Worm (Caenorhabditis elegans) whole organism, L1 larva: ENCODE results near the gene nspd-9.

Experiments
- C34B4.2 ChIP-seq: sonication (generic microtip); optimal IDR thresholded peaks from 2 replicates; lab custom pipeline; 2017; ENCODE audit warnings: mild to moderate bottlenecking, missing genetic modification characterization, missing compliant biosample characterization
- F16B12.6 ChIP-seq: fragments of 150-350 bp; optimal IDR thresholded peaks from 2 replicates; lab custom pipeline; 2014; ENCODE audit warnings: missing biosample characterization, missing genetic modification characterization
- aha-1 ChIP-seq: fragments of 150-350 bp; optimal IDR thresholded peaks from 2 replicates; lab custom pipeline; 2014; ENCODE audit warnings: missing biosample characterization, missing genetic modification characterization
- alr-1 ChIP-seq: fragments of 200-800 bp; sonication (Bioruptor generic); optimal IDR thresholded peaks from 2 replicates; lab custom pipeline; 2018; ENCODE audit warnings: borderline replicate concordance, mild to moderate bottlenecking, missing genetic modification characterization, missing compliant biosample characterization
- aly-2 ChIP-seq: fragments of 150-350 bp; optimal IDR thresholded peaks from 2 replicates; lab custom pipeline; 2014; ENCODE audit warnings: missing biosample characterization, missing genetic modification characterization
- ama-1 ChIP-seq: fragments of 150-350 bp; optimal IDR thresholded peaks from 2 replicates; lab custom pipeline; 2014
- blmp-1 ChIP-seq: fragments of 150-350 bp; optimal IDR thresholded peaks from 2 replicates; lab custom pipeline; 2014; ENCODE audit warnings: missing biosample characterization, missing genetic modification characterization
- ceh-63 ChIP-seq: fragments of 200-800 bp; sonication (Bioruptor generic); optimal IDR thresholded peaks from 2 replicates; lab custom pipeline; 2018; ENCODE audit warnings: mild to moderate bottlenecking, missing genetic modification characterization, missing compliant biosample characterization
- ceh-8 ChIP-seq: fragments of 200-800 bp; sonication (Bioruptor generic); optimal IDR thresholded peaks from 2 replicates; lab custom pipeline; 2018; ENCODE audit warnings: mild to moderate bottlenecking, missing genetic modification characterization, moderate library complexity, missing compliant biosample characterization
- ceh-82 ChIP-seq, 3 experiments: fragments of 150-350 bp in 1 of 3; sonication (generic microtip) in 2 of 3; optimal IDR thresholded peaks; 2 replicates each; lab custom pipeline; 2014 to 2017; ENCODE audit warnings: missing biosample characterization in 3 of 3, missing genetic modification characterization in 3 of 3
- ceh-88 ChIP-seq: fragments of 200-800 bp; sonication (Bioruptor generic); IDR thresholded peaks from 2 replicates; pipeline ENCODE4 v1.3.6; 2022; ENCODE audit warnings: missing genetic modification characterization, missing compliant biosample characterization
- ceh-90 ChIP-seq: sonication (generic microtip); optimal IDR thresholded peaks from 2 replicates; lab custom pipeline; 2016; ENCODE audit warnings: missing genetic modification characterization, missing compliant biosample characterization
- ces-1 ChIP-seq: fragments of 150-350 bp; optimal IDR thresholded peaks from 2 replicates; lab custom pipeline; 2014; ENCODE audit warnings: missing biosample characterization, missing genetic modification reagents, missing genetic modification characterization
- dpl-1 ChIP-seq, 3 experiments: fragments of 150-350 bp in 2 of 3; sonication (generic microtip) in 1 of 3; optimal IDR thresholded peaks; 2 replicates each; lab custom pipeline; 2014 to 2017; ENCODE audit warnings: missing biosample characterization in 3 of 3, missing genetic modification characterization in 3 of 3, missing genetic modification reagents in 3 of 3
- efl-3 ChIP-seq: fragments of 200-800 bp; sonication (Bioruptor generic); optimal IDR thresholded peaks from 2 replicates; lab custom pipeline; 2018; ENCODE audit warnings: mild to moderate bottlenecking, missing genetic modification characterization, missing compliant biosample characterization
- egl-27 ChIP-seq, 2 experiments: fragments of 150-350 bp in 1 of 2; sonication (generic microtip); optimal IDR thresholded peaks; 3 replicates each; lab custom pipeline; 2017 to 2018; ENCODE audit warnings: missing biosample characterization in 2 of 2, missing genetic modification characterization in 2 of 2, missing genetic modification reagents in 2 of 2
- elt-3 ChIP-seq, 6 experiments: fragments of 150-350 bp in 1 of 6; sonication (generic microtip); optimal IDR thresholded peaks; 2 replicates each; lab custom pipeline; 2017 to 2018; ENCODE audit warnings: missing biosample characterization in 6 of 6, missing genetic modification characterization in 6 of 6, inconsistent platforms in 1 of 6
- fkh-8 ChIP-seq: sonication (generic microtip); optimal IDR thresholded peaks from 2 replicates; lab custom pipeline; 2016; ENCODE audit warnings: mild to moderate bottlenecking, missing genetic modification characterization, missing compliant biosample characterization
- hlh-17 ChIP-seq: fragments of 200-800 bp; sonication (Bioruptor generic); optimal IDR thresholded peaks from 2 replicates; lab custom pipeline; 2018; ENCODE audit warnings: missing genetic modification characterization, mild to moderate bottlenecking, missing compliant biosample characterization, moderate library complexity, borderline replicate concordance
- hlh-4 ChIP-seq: sonication (generic microtip); optimal IDR thresholded peaks from 2 replicates; lab custom pipeline; 2016; ENCODE audit warnings: mild to moderate bottlenecking, missing genetic modification characterization, missing compliant biosample characterization
- irx-1 ChIP-seq: sonication (generic microtip); optimal IDR thresholded peaks from 2 replicates; lab custom pipeline; 2016; ENCODE audit warnings: missing genetic modification characterization, missing compliant biosample characterization
- isw-1 ChIP-seq: fragments of 200-800 bp; sonication (Bioruptor generic); IDR thresholded peaks from 2 replicates; pipeline ENCODE4 v1.3.6; 2022; ENCODE audit warnings: missing genetic modification characterization, missing compliant biosample characterization
- jun-1 ChIP-seq: fragments of 150-350 bp; optimal IDR thresholded peaks from 2 replicates; lab custom pipeline; 2014; ENCODE audit warnings: missing biosample characterization, missing genetic modification reagents, missing genetic modification characterization
- lin-14 ChIP-seq: fragments of 200-800 bp; sonication (Bioruptor generic); optimal IDR thresholded peaks from 2 replicates; lab custom pipeline; 2018; ENCODE audit warnings: mild to moderate bottlenecking, missing genetic modification characterization, moderate library complexity, missing compliant biosample characterization
- lin-15B ChIP-seq: fragments of 150-350 bp; sonication (generic microtip); optimal IDR thresholded peaks from 3 replicates; lab custom pipeline; 2014; ENCODE audit warnings: missing biosample characterization, missing genetic modification characterization
- lin-39 ChIP-seq: fragments of 150-350 bp; optimal IDR thresholded peaks from 2 replicates; lab custom pipeline; 2014; ENCODE audit warnings: missing biosample characterization, missing genetic modification reagents, missing genetic modification characterization
- lir-3 ChIP-seq: sonication (generic microtip); optimal IDR thresholded peaks from 2 replicates; lab custom pipeline; 2016; ENCODE audit warnings: mild to moderate bottlenecking, missing genetic modification characterization, moderate library complexity, missing compliant biosample characterization; ENCODE audit not compliant: poor library complexity
- lsy-2 ChIP-seq, 2 experiments: fragments of 150-350 bp; optimal IDR thresholded peaks; 2 replicates each; lab custom pipeline; 2014; ENCODE audit warnings: missing biosample characterization in 2 of 2, missing genetic modification characterization in 2 of 2
- mab-9 ChIP-seq: fragments of 200-800 bp; sonication (Bioruptor generic); IDR thresholded peaks from 2 replicates; pipeline ENCODE4 v1.3.6; 2022; ENCODE audit warnings: missing genetic modification reagents, missing genetic modification characterization, missing compliant biosample characterization
- mdl-1 ChIP-seq, 2 experiments: fragments of 150-350 bp; optimal IDR thresholded peaks; 2 replicates each; lab custom pipeline; 2014 to 2017; ENCODE audit warnings: missing biosample characterization in 2 of 2, missing genetic modification characterization in 2 of 2, inconsistent platforms in 1 of 2
- mep-1 ChIP-seq: fragments of 150-350 bp; optimal IDR thresholded peaks from 2 replicates; lab custom pipeline; 2014; ENCODE audit warnings: missing biosample characterization, missing genetic modification characterization
- nhr-11 ChIP-seq: fragments of 150-350 bp; optimal IDR thresholded peaks from 2 replicates; lab custom pipeline; 2014; ENCODE audit warnings: missing biosample characterization, missing genetic modification characterization
- nhr-12 ChIP-seq: sonication (generic microtip); optimal IDR thresholded peaks from 2 replicates; lab custom pipeline; 2017; ENCODE audit warnings: missing biosample characterization, missing genetic modification characterization
- nhr-20 ChIP-seq: sonication (generic microtip); optimal IDR thresholded peaks from 2 replicates; lab custom pipeline; 2016; ENCODE audit warnings: mild to moderate bottlenecking, missing genetic modification characterization, missing compliant biosample characterization
- nhr-28 ChIP-seq: fragments of 150-350 bp; optimal IDR thresholded peaks from 2 replicates; lab custom pipeline; 2014; ENCODE audit warnings: missing biosample characterization, missing genetic modification characterization
- nhr-47 ChIP-seq: sonication (generic microtip); optimal IDR thresholded peaks from 2 replicates; lab custom pipeline; 2016; ENCODE audit warnings: mild to moderate bottlenecking, missing genetic modification characterization, moderate library complexity, missing compliant biosample characterization
- nhr-90 ChIP-seq: sonication (generic microtip); optimal IDR thresholded peaks from 2 replicates; lab custom pipeline; 2016; ENCODE audit warnings: mild to moderate bottlenecking, missing genetic modification characterization, missing compliant biosample characterization; ENCODE audit not compliant: poor library complexity
- pag-3 ChIP-seq: sonication (generic microtip); optimal IDR thresholded peaks from 2 replicates; lab custom pipeline; 2017; ENCODE audit warnings: missing genetic modification characterization, mild to moderate bottlenecking, missing compliant biosample characterization, antibody characterized with exemption, borderline replicate concordance; ENCODE audit not compliant: insufficient read depth
- pax-3 ChIP-seq: fragments of 200-800 bp; sonication (Bioruptor generic); optimal IDR thresholded peaks from 2 replicates; lab custom pipeline; 2018; ENCODE audit warnings: mild to moderate bottlenecking, missing genetic modification characterization, moderate library complexity, missing compliant biosample characterization
- skn-1 ChIP-seq: fragments of 150-350 bp; optimal IDR thresholded peaks from 2 replicates; lab custom pipeline; 2014; ENCODE audit warnings: missing biosample characterization, missing genetic modification characterization
- snpc-4 ChIP-seq: fragments of 150-350 bp; optimal IDR thresholded peaks from 2 replicates; lab custom pipeline; 2014; ENCODE audit warnings: missing biosample characterization, missing genetic modification characterization
- sox-4 ChIP-seq: sonication (generic microtip); optimal IDR thresholded peaks from 2 replicates; lab custom pipeline; 2016; ENCODE audit warnings: missing genetic modification characterization, missing compliant biosample characterization
- sptf-1 ChIP-seq: fragments of 150-350 bp; optimal IDR thresholded peaks from 2 replicates; lab custom pipeline; 2014; ENCODE audit warnings: missing biosample characterization, missing genetic modification characterization
- sup-37 ChIP-seq: fragments of 200-800 bp; sonication (Bioruptor generic); optimal IDR thresholded peaks from 2 replicates; lab custom pipeline; 2018; ENCODE audit warnings: mild to moderate bottlenecking, missing genetic modification characterization, missing compliant biosample characterization
- swsn-7 ChIP-seq: sonication (generic microtip); optimal IDR thresholded peaks from 2 replicates; lab custom pipeline; 2016; ENCODE audit warnings: missing genetic modification characterization, missing compliant biosample characterization
- tbx-2 ChIP-seq: sonication (generic microtip); optimal IDR thresholded peaks from 2 replicates; lab custom pipeline; 2016; ENCODE audit warnings: missing genetic modification characterization, missing compliant biosample characterization
- unc-30 ChIP-seq: sonication (generic microtip); optimal IDR thresholded peaks from 2 replicates; lab custom pipeline; 2017; ENCODE audit warnings: missing biosample characterization, missing genetic modification characterization
- unc-62 ChIP-seq: fragments of 150-350 bp; optimal IDR thresholded peaks from 2 replicates; lab custom pipeline; 2014; ENCODE audit warnings: missing biosample characterization, missing genetic modification reagents, missing genetic modification characterization
- vab-15 ChIP-seq: sonication (generic microtip); optimal IDR thresholded peaks from 2 replicates; lab custom pipeline; 2017; ENCODE audit warnings: missing genotype, mild to moderate bottlenecking, missing genetic modification characterization, missing compliant biosample characterization
- xbp-1 ChIP-seq: sonication (generic microtip); optimal IDR thresholded peaks from 2 replicates; lab custom pipeline; 2016; ENCODE audit warnings: missing genetic modification characterization, missing compliant biosample characterization
- zip-4 ChIP-seq: fragments of 200-800 bp; sonication (Bioruptor generic); optimal IDR thresholded peaks from 2 replicates; lab custom pipeline; 2018; ENCODE audit warnings: mild to moderate bottlenecking, missing genetic modification characterization, moderate library complexity, missing compliant biosample characterization
- ztf-11 ChIP-seq, 2 experiments: sonication (generic microtip); optimal IDR thresholded peaks; 2 replicates each; lab custom pipeline; 2016 to 2017; ENCODE audit warnings: missing genetic modification characterization in 2 of 2, missing biosample characterization in 1 of 2, missing compliant biosample characterization in 1 of 2
- ztf-4 ChIP-seq: fragments of 150-350 bp; optimal IDR thresholded peaks from 2 replicates; lab custom pipeline; 2014; ENCODE audit warnings: missing biosample characterization, missing genetic modification characterization

Gene nspd-9

ce11 chrIII:4796039-4796438, 34.1 kb downstream of the nspd-9 start (continued):
- TF ChIP-seq snpc-4 (tag; lab: Kevin White, UChicago) (peak; percentile 58), unc-62 (GFP tag; lab: Kevin White, UChicago) (no peak), nhr-11 (tag; lab: Kevin White, UChicago) (no peak), efl-3 (GFP tag; lab: Kevin White, UChicago) (no peak), sox-4 (no peak), mdl-1 (tag; optimal IDR thresholded peaks at IDR 0.05; lab: Kevin White, UChicago) (peak; percentile 4 to 69), hlh-4 (tag; lab: Kevin White, UChicago) (no peak), sptf-1 (no peak), fkh-8 (tag; lab: Kevin White, UChicago) (no peak), vab-15 (tag; lab: Kevin White, UChicago) (no peak), skn-1 (tag; lab: Kevin White, UChicago) (peak; percentile 27), nhr-28 (tag; lab: Kevin White, UChicago) (no peak), nhr-20 (tag; lab: Kevin White, UChicago) (peak; percentile 63), F16B12.6 (tag; lab: Kevin White, UChicago) (peak; percentile 57), hlh-17 (GFP tag; lab: Kevin White, UChicago) (no peak), ces-1 (no peak), ztf-11 (tag; optimal IDR thresholded peaks at IDR 0.05; lab: Kevin White, UChicago) (no peak), dpl-1 (GFP tag; optimal IDR thresholded peaks at IDR 0.05; lab: Kevin White, UChicago) (peak; percentile 52 to 67 (median 61)), ceh-82 (tag; optimal IDR thresholded peaks at IDR 0.05; lab: Kevin White, UChicago) (peak; percentile 2 to 53 (median 49)), lir-3 (peak; percentile 22), lin-15B (peak; percentile 52), mep-1 (tag; lab: Kevin White, UChicago) (peak; percentile 85), isw-1 (no peak), xbp-1 (peak; percentile 46), nhr-12 (tag; lab: Kevin White, UChicago) (no peak), sup-37 (GFP tag; lab: Kevin White, UChicago) (no peak), lin-14 (GFP tag; lab: Kevin White, UChicago) (peak; percentile 93), egl-27 (tag; optimal IDR thresholded peaks at IDR 0.05; lab: Kevin White, UChicago) (no peak), ceh-90 (tag; lab: Kevin White, UChicago) (no peak), ztf-4 (tag; lab: Kevin White, UChicago) (no peak), ceh-88 (GFP tag; lab: Robert Waterston, UW) (no peak), zip-4 (GFP tag; lab: Kevin White, UChicago) (no peak), nhr-47 (tag; lab: Kevin White, UChicago) (peak; percentile 54), irx-1 (no peak), swsn-7 (tag; lab: Kevin White, UChicago) (peak; percentile 47), mab-9 (GFP tag; lab: Robert Waterston, UW) (no peak), lsy-2 (tag; optimal IDR thresholded peaks at IDR 0.05; lab: Kevin White, UChicago) (peak; percentile 45 to 80), pag-3 (tag; lab: Kevin White, UChicago) (no peak), ceh-63 (GFP tag; lab: Kevin White, UChicago) (no peak), elt-3 (tag; optimal IDR thresholded peaks at IDR 0.05; lab: Kevin White, UChicago) (peak in 3 of 6 experiments; percentile 3 to 78 (median 38)), blmp-1 (peak; percentile 80), aha-1 (tag; lab: Kevin White, UChicago) (no peak), C34B4.2 (tag; lab: Kevin White, UChicago) (no peak), pax-3 (no peak), tbx-2 (tag; lab: Kevin White, UChicago) (peak; percentile 56), nhr-90 (peak; percentile 50), lin-39 (no peak), ceh-8 (no peak), aly-2 (tag; lab: Kevin White, UChicago) (peak; percentile 8), unc-30 (no peak), alr-1 (tag; lab: Kevin White, UChicago) (no peak), ama-1 (lab: Kevin White, UChicago) (no peak), jun-1 (peak; percentile 96)
